Worm (Caenorhabditis elegans) whole organism, young adult: ENCODE measurements around the gene aptf-3.

Experiments
- B0019.2 ChIP-seq: fragments of 200-800 bp; sonication (Bioruptor generic); conservative IDR thresholded peaks from 2 replicates; pipeline ENCODE4 v1.3.6; 2022; ENCODE audit warnings: missing genetic modification reagents, missing genetic modification characterization, missing compliant biosample characterization
- C17E4.6 ChIP-seq: fragments of 200-800 bp; sonication (Bioruptor generic); IDR thresholded peaks from 2 replicates; pipeline ENCODE4 v1.3.6; 2022; ENCODE audit warnings: missing genetic modification reagents, missing genetic modification characterization, missing compliant biosample characterization
- F10E7.11 ChIP-seq: sonication (generic microtip); optimal IDR thresholded peaks from 2 replicates; lab custom pipeline; 2017; ENCODE audit warnings: mild to moderate bottlenecking, missing genetic modification characterization, moderate library complexity, missing compliant biosample characterization
- F37B4.10 ChIP-seq: fragments of 200-800 bp; sonication (Bioruptor generic); IDR thresholded peaks from 2 replicates; pipeline ENCODE4 v1.3.6; 2022; ENCODE audit warnings: missing genetic modification characterization, missing compliant biosample characterization
- F57A8.1 ChIP-seq: fragments of 200-800 bp; sonication (Bioruptor generic); optimal IDR thresholded peaks from 2 replicates; lab custom pipeline; 2018; ENCODE audit warnings: mild to moderate bottlenecking, missing genetic modification characterization, moderate library complexity, missing compliant biosample characterization
- Y53G8AR.9 ChIP-seq: fragments of 200-800 bp; sonication (Bioruptor generic); conservative IDR thresholded peaks from 2 replicates; pipeline ENCODE4 v1.3.6; 2022; ENCODE audit warnings: missing genetic modification reagents, missing genetic modification characterization, missing compliant biosample characterization
- Y56A3A.18 ChIP-seq: fragments of 200-800 bp; sonication (Bioruptor generic); IDR thresholded peaks from 2 replicates; pipeline ENCODE4 v1.3.6; 2022; ENCODE audit warnings: missing genetic modification reagents, missing genetic modification characterization, missing compliant biosample characterization
- Y95B8A.8 ChIP-seq: fragments of 200-800 bp; sonication (Bioruptor generic); IDR thresholded peaks from 2 replicates; pipeline ENCODE4 v1.3.6; 2022; ENCODE audit warnings: missing genetic modification reagents, missing genetic modification characterization, missing compliant biosample characterization
- akir-1 ChIP-seq: fragments of 200-800 bp; sonication (Bioruptor generic); optimal IDR thresholded peaks from 2 replicates; lab custom pipeline; 2018; ENCODE audit warnings: mild to moderate bottlenecking, missing genetic modification characterization, moderate library complexity, missing compliant biosample characterization
- aptf-3 ChIP-seq: fragments of 200-800 bp; sonication (Bioruptor generic); IDR thresholded peaks from 2 replicates; pipeline ENCODE4 v1.3.6; 2022; ENCODE audit warnings: missing genetic modification characterization, missing compliant biosample characterization
- attf-3 ChIP-seq: fragments of 200-800 bp; sonication (Bioruptor generic); conservative IDR thresholded peaks from 2 replicates; pipeline ENCODE4 v1.3.6; 2022; ENCODE audit warnings: missing genetic modification reagents, missing genetic modification characterization, missing compliant biosample characterization
- bed-1 ChIP-seq: fragments of 200-800 bp; sonication (Bioruptor generic); IDR thresholded peaks from 2 replicates; pipeline ENCODE4 v1.3.6; 2022; ENCODE audit warnings: missing genetic modification reagents, missing genetic modification characterization, missing compliant biosample characterization
- ccch-3 ChIP-seq: fragments of 200-800 bp; sonication (Bioruptor generic); optimal IDR thresholded peaks from 2 replicates; lab custom pipeline; 2018; ENCODE audit warnings: mild to moderate bottlenecking, missing genetic modification characterization, missing compliant biosample characterization
- cebp-2 ChIP-seq: fragments of 200-800 bp; sonication (Bioruptor generic); IDR thresholded peaks from 2 replicates; pipeline ENCODE4 v1.3.6; 2022; ENCODE audit warnings: missing genetic modification characterization, missing compliant biosample characterization
- ceh-100 ChIP-seq: fragments of 200-800 bp; sonication (Bioruptor generic); IDR thresholded peaks from 2 replicates; pipeline ENCODE4 v1.3.6; 2022; ENCODE audit warnings: missing genetic modification reagents, missing genetic modification characterization, missing compliant biosample characterization
- ceh-40 ChIP-seq: fragments of 200-800 bp; sonication (Bioruptor generic); IDR thresholded peaks from 2 replicates; pipeline ENCODE4 v1.3.6; 2022; ENCODE audit warnings: missing genetic modification characterization, missing compliant biosample characterization
- ceh-79 ChIP-seq: sonication (generic microtip); optimal IDR thresholded peaks from 2 replicates; lab custom pipeline; 2017; ENCODE audit warnings: mild to moderate bottlenecking, missing genetic modification characterization, missing compliant biosample characterization
- ceh-91 ChIP-seq: fragments of 200-800 bp; sonication (Bioruptor generic); IDR thresholded peaks from 2 replicates; pipeline ENCODE4 v1.3.6; 2022; ENCODE audit warnings: missing genetic modification reagents, missing genetic modification characterization, missing compliant biosample characterization
- egl-44 ChIP-seq: fragments of 200-800 bp; sonication (Bioruptor generic); IDR thresholded peaks from 2 replicates; pipeline ENCODE4 v1.3.6; 2022; ENCODE audit warnings: missing genetic modification reagents, missing genetic modification characterization, missing compliant biosample characterization
- ekl-4 ChIP-seq: fragments of 200-800 bp; sonication (Bioruptor generic); IDR thresholded peaks from 2 replicates; pipeline ENCODE4 v1.3.6; 2022; ENCODE audit warnings: missing genetic modification reagents, missing genetic modification characterization, missing compliant biosample characterization
- fkh-3 ChIP-seq: sonication (generic microtip); optimal IDR thresholded peaks from 2 replicates; lab custom pipeline; 2016; ENCODE audit warnings: mild to moderate bottlenecking, missing genetic modification characterization, missing compliant biosample characterization
- hlh-12 ChIP-seq: sonication (generic microtip); optimal IDR thresholded peaks from 2 replicates; lab custom pipeline; 2016; ENCODE audit warnings: missing genetic modification characterization, missing compliant biosample characterization
- hlh-26 ChIP-seq: fragments of 200-800 bp; sonication (Bioruptor generic); conservative IDR thresholded peaks from 2 replicates; pipeline ENCODE4 v1.3.6; 2022; ENCODE audit warnings: missing genetic modification reagents, missing genetic modification characterization, missing compliant biosample characterization
- lag-1 ChIP-seq: fragments of 200-800 bp; sonication (Bioruptor generic); IDR thresholded peaks from 2 replicates; pipeline ENCODE4 v1.3.6; 2022; ENCODE audit warnings: missing genetic modification reagents, missing genetic modification characterization, missing compliant biosample characterization
- lin-26 ChIP-seq: fragments of 200-800 bp; sonication (Bioruptor generic); IDR thresholded peaks from 2 replicates; pipeline ENCODE4 v1.3.6; 2022; ENCODE audit warnings: missing genetic modification reagents, missing genetic modification characterization, missing compliant biosample characterization
- lin-54 ChIP-seq: fragments of 200-800 bp; sonication (Bioruptor generic); optimal IDR thresholded peaks from 2 replicates; lab custom pipeline; 2018; ENCODE audit warnings: mild to moderate bottlenecking, missing genetic modification characterization, missing compliant biosample characterization
- lsl-1 ChIP-seq: fragments of 200-800 bp; sonication (Bioruptor generic); optimal IDR thresholded peaks from 2 replicates; lab custom pipeline; 2018; ENCODE audit warnings: mild to moderate bottlenecking, missing genetic modification characterization, moderate library complexity, missing compliant biosample characterization
- madf-3 ChIP-seq: fragments of 200-800 bp; sonication (Bioruptor generic); IDR thresholded peaks from 2 replicates; pipeline ENCODE4 v1.3.6; 2022; ENCODE audit warnings: missing genetic modification reagents, missing genetic modification characterization, missing compliant biosample characterization
- madf-6 ChIP-seq: fragments of 200-800 bp; sonication (Bioruptor generic); IDR thresholded peaks from 2 replicates; pipeline ENCODE4 v1.3.6; 2022; ENCODE audit warnings: missing genetic modification reagents, missing genetic modification characterization, missing compliant biosample characterization
- mxl-1 ChIP-seq: sonication (generic microtip); optimal IDR thresholded peaks from 2 replicates; lab custom pipeline; 2016; ENCODE audit warnings: missing genetic modification characterization, missing compliant biosample characterization
- nfya-2 ChIP-seq: fragments of 200-800 bp; sonication (Bioruptor generic); IDR thresholded peaks from 2 replicates; pipeline ENCODE4 v1.3.6; 2022; ENCODE audit warnings: missing genetic modification reagents, missing genetic modification characterization, missing compliant biosample characterization
- nhr-120 ChIP-seq: fragments of 200-800 bp; sonication (Bioruptor generic); IDR thresholded peaks from 2 replicates; pipeline ENCODE4 v1.3.6; 2022; ENCODE audit warnings: missing genetic modification characterization, missing compliant biosample characterization
- nhr-27 ChIP-seq: fragments of 200-800 bp; sonication (Bioruptor generic); optimal IDR thresholded peaks from 2 replicates; lab custom pipeline; 2018; ENCODE audit warnings: mild to moderate bottlenecking, missing genetic modification characterization, moderate library complexity, missing compliant biosample characterization
- nhr-80 ChIP-seq: sonication (generic microtip); optimal IDR thresholded peaks from 2 replicates; lab custom pipeline; 2016; ENCODE audit warnings: missing genetic modification characterization, missing compliant biosample characterization
- nhr-90 ChIP-seq: sonication (generic microtip); optimal IDR thresholded peaks from 2 replicates; lab custom pipeline; 2016; ENCODE audit warnings: missing genotype, mild to moderate bottlenecking, missing genetic modification characterization, missing compliant biosample characterization
- sdz-38 ChIP-seq: sonication (generic microtip); optimal IDR thresholded peaks from 2 replicates; lab custom pipeline; 2016; ENCODE audit warnings: missing genotype, missing genetic modification characterization, missing compliant biosample characterization
- snpc-1.1 ChIP-seq: sonication (generic microtip); optimal IDR thresholded peaks from 2 replicates; lab custom pipeline; 2017; ENCODE audit warnings: missing genetic modification characterization, mild to moderate bottlenecking, missing compliant biosample characterization, antibody characterized with exemption, moderate library complexity, missing genotype, missing genetic modification reagents; ENCODE audit not compliant: insufficient read depth
- snpc-4 ChIP-seq, 5 experiments: fragments of 150-350 bp in 1 of 5; sonication (generic microtip) in 4 of 5; optimal IDR thresholded peaks; 2 replicates each; lab custom pipeline; 2014 to 2018; ENCODE audit warnings: missing genetic modification characterization in 5 of 5, missing biosample characterization in 3 of 5, antibody characterized with exemption in 2 of 5, mild to moderate bottlenecking in 2 of 5, missing compliant biosample characterization in 2 of 5, missing genotype in 2 of 5, moderate library complexity in 2 of 5, missing genetic modification reagents in 1 of 5
- somi-1 ChIP-seq: fragments of 200-800 bp; sonication (Bioruptor generic); optimal IDR thresholded peaks from 2 replicates; lab custom pipeline; 2018; ENCODE audit warnings: mild to moderate bottlenecking, missing genetic modification characterization, missing compliant biosample characterization
- tbx-9 ChIP-seq: sonication (generic microtip); optimal IDR thresholded peaks from 2 replicates; lab custom pipeline; 2016; ENCODE audit warnings: borderline replicate concordance, missing genetic modification characterization, inconsistent platforms, missing compliant biosample characterization
- unc-62 ChIP-seq: fragments of 150-350 bp; optimal IDR thresholded peaks from 2 replicates; lab custom pipeline; 2014; ENCODE audit warnings: missing biosample characterization, missing genetic modification reagents, missing genetic modification characterization
- zfh-2 ChIP-seq: fragments of 200-800 bp; sonication (Bioruptor generic); conservative IDR thresholded peaks from 2 replicates; pipeline ENCODE4 v1.3.6; 2022; ENCODE audit warnings: missing genetic modification reagents, missing genetic modification characterization, missing compliant biosample characterization
- zim-3 ChIP-seq: sonication (generic microtip); optimal IDR thresholded peaks from 2 replicates; lab custom pipeline; 2017; ENCODE audit warnings: mild to moderate bottlenecking, missing genetic modification characterization, moderate library complexity, missing compliant biosample characterization
- ztf-18 ChIP-seq: sonication (generic microtip); optimal IDR thresholded peaks from 2 replicates; lab custom pipeline; 2016; ENCODE audit warnings: missing genotype, mild to moderate bottlenecking, missing genetic modification characterization, missing compliant biosample characterization
- ztf-25 ChIP-seq: fragments of 200-800 bp; sonication (Bioruptor generic); IDR thresholded peaks from 2 replicates; pipeline ENCODE4 v1.3.6; 2022; ENCODE audit warnings: missing genetic modification reagents, missing genetic modification characterization, missing compliant biosample characterization
- ztf-28 ChIP-seq: fragments of 200-800 bp; sonication (Bioruptor generic); IDR thresholded peaks from 2 replicates; pipeline ENCODE4 v1.3.6; 2022; ENCODE audit warnings: missing genetic modification reagents, missing genetic modification characterization, missing compliant biosample characterization
- ztf-3 ChIP-seq: fragments of 200-800 bp; sonication (Bioruptor generic); optimal IDR thresholded peaks from 2 replicates; lab custom pipeline; 2018; ENCODE audit warnings: mild to moderate bottlenecking, missing genetic modification characterization, missing compliant biosample characterization

Gene aptf-3

ce11 chrII:8569038-8569977 lies 24.7 kb upstream of the aptf-3 start, which contains the start of the genes col-38 and rpl-5 (continued):
- TF ChIP-seq lag-1 (GFP tag; lab: Robert Waterston, UW) (no peak), ceh-40 (no peak), hlh-12 (no peak), F37B4.10 (GFP tag; lab: Robert Waterston, UW) (no peak), Y56A3A.18 (no peak), ccch-3 (GFP tag; lab: Kevin White, UChicago) (no peak), F10E7.11 (tag; lab: Kevin White, UChicago) (no peak), attf-3 (peak; percentile 64), zfh-2 (no peak), tbx-9 (tag; lab: Kevin White, UChicago) (no peak), ztf-25 (no peak), aptf-3 (GFP tag; lab: Robert Waterston, UW) (no peak), ztf-18 (tag; lab: Kevin White, UChicago) (peak; percentile 43), ztf-3 (GFP tag; lab: Kevin White, UChicago) (no peak), C17E4.6 (GFP tag; lab: Robert Waterston, UW) (no peak), nhr-120 (GFP tag; lab: Robert Waterston, UW) (no peak), nfya-2 (no peak), zim-3 (tag; lab: Kevin White, UChicago) (no peak), nhr-80 (tag; lab: Kevin White, UChicago) (peak; percentile 52), egl-44 (GFP tag; lab: Robert Waterston, UW) (no peak), Y95B8A.8 (GFP tag; lab: Robert Waterston, UW) (0 out of 2 replicates have a peak, but pooled peaks have one; percentile 64), ztf-28 (GFP tag; lab: Robert Waterston, UW) (0 out of 2 replicates have a peak, but pooled peaks have one; percentile 36), mxl-1 (tag; lab: Kevin White, UChicago) (no peak), cebp-2 (GFP tag; lab: Robert Waterston, UW) (no peak), hlh-26 (GFP tag; lab: Robert Waterston, UW) (no peak), nhr-90 (peak; percentile 31), B0019.2 (0 out of 2 replicates have a peak, but pooled peaks have one; percentile 27), fkh-3 (no peak), snpc-4 (GFP tag; optimal IDR thresholded peaks at IDR 0.05; lab: Kevin White, UChicago) (peak; percentile 37), snpc-4 (tag; optimal IDR thresholded peaks at IDR 0.05; lab: Kevin White, UChicago) (peak; percentile 36 to 75 (median 56)), akir-1 (GFP tag; lab: Kevin White, UChicago) (no peak), lsl-1 (GFP tag; lab: Kevin White, UChicago) (peak; percentile 86), sdz-38 (tag; lab: Kevin White, UChicago) (no peak), somi-1 (GFP tag; lab: Kevin White, UChicago) (no peak), F57A8.1 (no peak)

ce11 chrII:8570977-8571376 lies 23.0 kb upstream of the aptf-3 start, which contains the start of gene bcs-1:
TSS of gene bcs-1 (plus strand) at chrII:8571085.
- TF ChIP-seq ceh-91 (GFP tag; lab: Robert Waterston, UW) (0 out of 2 replicates have a peak, but pooled peaks have one; percentile 10), ceh-100 (GFP tag; lab: Robert Waterston, UW) (0 out of 2 replicates have a peak, but pooled peaks have one; percentile 8), nhr-27 (tag; lab: Kevin White, UChicago) (no peak), F37B4.10 (GFP tag; lab: Robert Waterston, UW) (no peak), madf-6 (GFP tag; lab: Robert Waterston, UW) (peak; percentile 70; the same call in 1 of the 2 replicates), Y95B8A.8 (GFP tag; lab: Robert Waterston, UW) (no peak), ztf-28 (GFP tag; lab: Robert Waterston, UW) (no peak), snpc-1.1 (tag; lab: Kevin White, UChicago) (peak; percentile 36), ekl-4 (0 out of 2 replicates have a peak, but pooled peaks have one; percentile 20), lin-26 (GFP tag; lab: Robert Waterston, UW) (no peak), madf-3 (GFP tag; lab: Robert Waterston, UW) (0 out of 2 replicates have a peak, but pooled peaks have one; percentile 67), lin-54 (peak; percentile 10), Y53G8AR.9 (GFP tag; lab: Robert Waterston, UW) (peak; percentile 61; the same call in 1 of the 2 replicates), B0019.2 (no peak), unc-62 (no peak), ceh-79 (tag; lab: Kevin White, UChicago) (no peak), bed-1 (GFP tag; lab: Robert Waterston, UW) (no peak)
